Worm (Caenorhabditis elegans) whole organism, young adult: ENCODE results near the gene B0457.6.

Experiments
- B0336.3 ChIP-seq: fragments of 200-800 bp; sonication (Bioruptor generic); IDR thresholded peaks from 2 replicates; pipeline ENCODE4 v1.3.6; 2022; ENCODE audit warnings: missing genetic modification characterization, missing compliant biosample characterization
- F33H1.4 ChIP-seq: fragments of 200-800 bp; sonication (Bioruptor generic); IDR thresholded peaks from 2 replicates; pipeline ENCODE4 v1.3.6; 2022; ENCODE audit warnings: missing genetic modification reagents, missing genetic modification characterization, missing compliant biosample characterization
- F39B2.1 ChIP-seq: fragments of 200-800 bp; sonication (Bioruptor generic); IDR thresholded peaks from 2 replicates; pipeline ENCODE4 v1.3.6; 2022; ENCODE audit warnings: missing genetic modification reagents, missing genetic modification characterization, missing compliant biosample characterization
- F49E8.2 ChIP-seq: sonication (generic microtip); optimal IDR thresholded peaks from 3 replicates; lab custom pipeline; 2017; ENCODE audit warnings: missing genetic modification characterization, mild to moderate bottlenecking, missing compliant biosample characterization, antibody characterized with exemption, moderate library complexity; ENCODE audit not compliant: insufficient read depth
- F52B5.7 ChIP-seq: sonication (generic microtip); optimal IDR thresholded peaks from 2 replicates; lab custom pipeline; 2016; ENCODE audit warnings: mild to moderate bottlenecking, missing genetic modification characterization, missing compliant biosample characterization
- F57A8.1 ChIP-seq: fragments of 200-800 bp; sonication (Bioruptor generic); optimal IDR thresholded peaks from 2 replicates; lab custom pipeline; 2018; ENCODE audit warnings: mild to moderate bottlenecking, missing genetic modification characterization, moderate library complexity, missing compliant biosample characterization
- K11D2.4 ChIP-seq: fragments of 200-800 bp; sonication (Bioruptor generic); IDR thresholded peaks from 2 replicates; pipeline ENCODE4 v1.3.6; 2022; ENCODE audit warnings: missing genetic modification reagents, missing genetic modification characterization, missing compliant biosample characterization
- Y53G8AR.9 ChIP-seq: fragments of 200-800 bp; sonication (Bioruptor generic); conservative IDR thresholded peaks from 2 replicates; pipeline ENCODE4 v1.3.6; 2022; ENCODE audit warnings: missing genetic modification reagents, missing genetic modification characterization, missing compliant biosample characterization
- Y56A3A.18 ChIP-seq: fragments of 200-800 bp; sonication (Bioruptor generic); IDR thresholded peaks from 2 replicates; pipeline ENCODE4 v1.3.6; 2022; ENCODE audit warnings: missing genetic modification reagents, missing genetic modification characterization, missing compliant biosample characterization
- ZK185.1 ChIP-seq: sonication (generic microtip); optimal IDR thresholded peaks from 2 replicates; lab custom pipeline; 2016; ENCODE audit warnings: mild to moderate bottlenecking, missing genetic modification characterization, missing compliant biosample characterization; ENCODE audit not compliant: poor library complexity, severe bottlenecking
- aptf-2 ChIP-seq: fragments of 200-800 bp; sonication (Bioruptor generic); conservative IDR thresholded peaks from 2 replicates; pipeline ENCODE4 v1.3.6; 2022; ENCODE audit warnings: missing genetic modification reagents, missing genetic modification characterization, missing compliant biosample characterization
- atf-7 ChIP-seq: sonication (generic microtip); optimal IDR thresholded peaks from 2 replicates; lab custom pipeline; 2017; ENCODE audit warnings: mild to moderate bottlenecking, missing genetic modification characterization, missing compliant biosample characterization
- athp-1 ChIP-seq: sonication (generic microtip); optimal IDR thresholded peaks from 2 replicates; lab custom pipeline; 2017; ENCODE audit warnings: mild to moderate bottlenecking, missing genetic modification characterization, missing compliant biosample characterization
- attf-6 ChIP-seq: fragments of 200-800 bp; sonication (Bioruptor generic); IDR thresholded peaks from 2 replicates; pipeline ENCODE4 v1.3.6; 2022; ENCODE audit warnings: missing genetic modification reagents, missing genetic modification characterization, missing compliant biosample characterization
- cebp-1 ChIP-seq, 2 experiments: fragments of 200-800 bp in 1 of 2; sonication (Bioruptor generic) in 1 of 2; sonication (generic microtip) in 1 of 2; IDR thresholded peaks in 1 of 2; optimal IDR thresholded peaks in 1 of 2; 2 replicates each; pipeline versions ENCODE4 v1.3.6 to Lab custom; 2017 to 2022; ENCODE audit warnings: missing compliant biosample characterization in 2 of 2, missing genetic modification characterization in 2 of 2, mild to moderate bottlenecking in 1 of 2, missing genetic modification reagents in 1 of 2, moderate library complexity in 1 of 2
- efl-1 ChIP-seq: fragments of 150-350 bp; optimal IDR thresholded peaks from 2 replicates; lab custom pipeline; 2014; ENCODE audit warnings: missing biosample characterization, missing genetic modification reagents, missing genetic modification characterization
- him-1 ChIP-seq: sonication (generic microtip); optimal IDR thresholded peaks from 2 replicates; lab custom pipeline; 2016; ENCODE audit warnings: missing genotype, missing genetic modification reagents, missing genetic modification characterization, missing compliant biosample characterization
- lin-26 ChIP-seq: fragments of 200-800 bp; sonication (Bioruptor generic); IDR thresholded peaks from 2 replicates; pipeline ENCODE4 v1.3.6; 2022; ENCODE audit warnings: missing genetic modification reagents, missing genetic modification characterization, missing compliant biosample characterization
- lin-54 ChIP-seq: fragments of 200-800 bp; sonication (Bioruptor generic); optimal IDR thresholded peaks from 2 replicates; lab custom pipeline; 2018; ENCODE audit warnings: mild to moderate bottlenecking, missing genetic modification characterization, missing compliant biosample characterization
- lir-1 ChIP-seq: fragments of 200-800 bp; sonication (Bioruptor generic); conservative IDR thresholded peaks from 2 replicates; pipeline ENCODE4 v1.3.6; 2022; ENCODE audit warnings: missing genetic modification reagents, missing genetic modification characterization, missing compliant biosample characterization
- lsl-1 ChIP-seq: fragments of 200-800 bp; sonication (Bioruptor generic); optimal IDR thresholded peaks from 2 replicates; lab custom pipeline; 2018; ENCODE audit warnings: mild to moderate bottlenecking, missing genetic modification characterization, moderate library complexity, missing compliant biosample characterization
- madf-10 ChIP-seq: sonication (generic microtip); optimal IDR thresholded peaks from 2 replicates; lab custom pipeline; 2016; ENCODE audit warnings: mild to moderate bottlenecking, missing genetic modification characterization, missing compliant biosample characterization
- madf-6 ChIP-seq: fragments of 200-800 bp; sonication (Bioruptor generic); IDR thresholded peaks from 2 replicates; pipeline ENCODE4 v1.3.6; 2022; ENCODE audit warnings: missing genetic modification reagents, missing genetic modification characterization, missing compliant biosample characterization
- madf-8 ChIP-seq: fragments of 200-800 bp; sonication (Bioruptor generic); conservative IDR thresholded peaks from 2 replicates; pipeline ENCODE4 v1.3.6; 2022; ENCODE audit warnings: missing genetic modification reagents, missing genetic modification characterization, missing compliant biosample characterization
- mcd-1 ChIP-seq: fragments of 200-800 bp; sonication (Bioruptor generic); IDR thresholded peaks from 2 replicates; pipeline ENCODE4 v1.3.6; 2022; ENCODE audit warnings: missing genetic modification reagents, missing genetic modification characterization, missing compliant biosample characterization
- mxl-1 ChIP-seq: sonication (generic microtip); optimal IDR thresholded peaks from 2 replicates; lab custom pipeline; 2016; ENCODE audit warnings: missing genetic modification characterization, missing compliant biosample characterization
- nfyb-1 ChIP-seq: fragments of 200-800 bp; sonication (Bioruptor generic); IDR thresholded peaks from 2 replicates; pipeline ENCODE4 v1.3.6; 2022; ENCODE audit warnings: missing genetic modification reagents, missing genetic modification characterization, missing compliant biosample characterization
- nhr-90 ChIP-seq: sonication (generic microtip); optimal IDR thresholded peaks from 2 replicates; lab custom pipeline; 2016; ENCODE audit warnings: missing genotype, mild to moderate bottlenecking, missing genetic modification characterization, missing compliant biosample characterization
- repo-1 ChIP-seq: sonication (generic microtip); optimal IDR thresholded peaks from 2 replicates; lab custom pipeline; 2017; ENCODE audit warnings: mild to moderate bottlenecking, missing genetic modification characterization, missing compliant biosample characterization
- rpc-1 ChIP-seq, 2 experiments: fragments of 150-350 bp in 1 of 2; sonication (generic microtip) in 1 of 2; optimal IDR thresholded peaks; 2 replicates each; lab custom pipeline; 2014 to 2018; ENCODE audit warnings: missing biosample characterization in 1 of 2, missing genetic modification characterization in 1 of 2, missing genetic modification reagents in 1 of 2, missing genotype in 1 of 2
- snpc-4 ChIP-seq, 5 experiments: fragments of 150-350 bp in 1 of 5; sonication (generic microtip) in 4 of 5; optimal IDR thresholded peaks; 2 replicates each; lab custom pipeline; 2014 to 2018; ENCODE audit warnings: missing genetic modification characterization in 5 of 5, missing biosample characterization in 3 of 5, antibody characterized with exemption in 2 of 5, mild to moderate bottlenecking in 2 of 5, missing compliant biosample characterization in 2 of 5, missing genotype in 2 of 5, moderate library complexity in 2 of 5, missing genetic modification reagents in 1 of 5
- sptf-2 ChIP-seq: fragments of 200-800 bp; sonication (Bioruptor generic); optimal IDR thresholded peaks from 2 replicates; lab custom pipeline; 2018; ENCODE audit warnings: mild to moderate bottlenecking, missing genetic modification characterization, missing compliant biosample characterization
- tbp1 ChIP-seq: fragments of 200-800 bp; sonication (Bioruptor generic); optimal IDR thresholded peaks from 2 replicates; lab custom pipeline; 2018; ENCODE audit warnings: mild to moderate bottlenecking, missing genetic modification characterization, missing compliant biosample characterization
- unc-130 ChIP-seq: sonication (generic microtip); optimal IDR thresholded peaks from 2 replicates; lab custom pipeline; 2016; ENCODE audit warnings: missing genetic modification reagents, missing genetic modification characterization, missing compliant biosample characterization
- xnd-1 ChIP-seq: sonication (generic microtip); optimal IDR thresholded peaks from 2 replicates; lab custom pipeline; 2016; ENCODE audit warnings: missing genotype, missing genetic modification reagents, missing genetic modification characterization, missing compliant biosample characterization
- ztf-18 ChIP-seq: sonication (generic microtip); optimal IDR thresholded peaks from 2 replicates; lab custom pipeline; 2016; ENCODE audit warnings: missing genotype, mild to moderate bottlenecking, missing genetic modification characterization, missing compliant biosample characterization
- ztf-26 ChIP-seq: sonication (generic microtip); optimal IDR thresholded peaks from 2 replicates; lab custom pipeline; 2017; ENCODE audit warnings: missing genetic modification characterization, missing compliant biosample characterization

The B0457.6 gene

DNA sequence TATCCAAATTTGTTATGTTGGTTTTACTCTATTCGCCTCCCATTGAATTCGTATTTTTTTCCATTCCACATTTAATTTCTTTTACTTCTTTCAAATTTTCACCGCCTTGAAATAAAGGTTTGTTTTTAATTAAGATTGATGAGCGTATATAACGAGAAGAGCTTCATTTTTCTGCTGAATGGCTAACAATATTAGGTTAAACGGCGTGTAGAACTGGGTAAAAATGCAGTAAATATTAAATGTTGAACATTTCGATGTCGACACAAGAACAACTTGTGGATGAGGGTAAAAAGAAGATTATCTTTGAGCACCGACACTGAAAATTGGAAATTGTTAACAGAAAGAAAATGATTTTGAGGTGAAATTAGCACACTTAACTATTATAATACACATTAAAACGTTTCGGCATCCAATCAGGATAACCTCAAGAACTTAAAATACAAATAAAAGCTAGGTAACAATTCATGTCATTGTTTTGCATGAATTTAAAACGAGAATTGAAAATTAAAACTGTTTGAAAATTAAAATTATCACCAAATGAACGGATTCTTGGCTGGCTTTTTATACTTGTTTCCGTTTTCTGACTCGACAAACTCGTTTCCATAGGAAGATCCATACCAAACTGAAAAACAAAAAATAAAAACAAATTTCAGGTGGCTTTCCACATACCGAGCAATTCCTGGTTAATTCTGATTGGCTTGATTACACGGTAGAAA, 16.8 kb downstream of the B0457.6 start (continued):
- TF ChIP-seq madf-6 (GFP tag; lab: Robert Waterston, UW) (peak; percentile 62), sptf-2 (GFP tag; lab: Kevin White, UChicago) (no peak), attf-6 (GFP tag; lab: Robert Waterston, UW) (0 out of 2 replicates have a peak, but pooled peaks have one; percentile 17), unc-130 (GFP tag; lab: Kevin White, UChicago) (peak; percentile 32), tbp1 (GFP tag; lab: Kevin White, UChicago) (peak; percentile 30), ztf-26 (no peak), mxl-1 (no peak), K11D2.4 (GFP tag; lab: Robert Waterston, UW) (no peak), aptf-2 (GFP tag; lab: Robert Waterston, UW) (no peak), F49E8.2 (tag; lab: Kevin White, UChicago) (peak; percentile 54), snpc-4 (GFP tag; optimal IDR thresholded peaks at IDR 0.05; lab: Kevin White, UChicago) (no peak), snpc-4 (tag; optimal IDR thresholded peaks at IDR 0.05; lab: Kevin White, UChicago) (no peak), rpc-1 (optimal IDR thresholded peaks at IDR 0.05; lab: Kevin White, UChicago) (no peak), rpc-1 (tag; optimal IDR thresholded peaks at IDR 0.05; lab: Kevin White, UChicago) (no peak), nhr-90 (no peak), ZK185.1 (tag; lab: Kevin White, UChicago) (peak; percentile 1), xnd-1 (peak; percentile 24), F52B5.7 (tag; lab: Kevin White, UChicago) (peak; percentile 50), Y56A3A.18 (GFP tag; lab: Robert Waterston, UW) (peak; percentile 68; the same call in 1 of the 2 replicates), Y53G8AR.9 (0 out of 2 replicates have a peak, but pooled peaks have one; percentile 56), repo-1 (tag; lab: Kevin White, UChicago) (peak; percentile 9), athp-1 (tag; lab: Kevin White, UChicago) (peak; percentile 69), efl-1 (GFP tag; lab: Kevin White, UChicago) (no peak), nfyb-1 (peak; percentile 62; the same call in 1 of the 2 replicates), lin-26 (GFP tag; lab: Robert Waterston, UW) (peak; percentile 47; the same call in 1 of the 2 replicates), lir-1 (no peak), ztf-18 (tag; lab: Kevin White, UChicago) (no peak), atf-7 (peak; percentile 12)

ce11 chrII:8940362-8940940, 18.2 kb downstream of the B0457.6 start, which contains the start of the genes set-17 and T21B10.4:
set-17 (minus strand) TSS chrII:8940488.
T21B10.4 (plus strand) TSS chrII:8940894.
- TF ChIP-seq mcd-1 (peak; percentile 19; the same call in 1 of the 2 replicates), lsl-1 (GFP tag; lab: Kevin White, UChicago) (peak; percentile 84), F39B2.1 (GFP tag; lab: Robert Waterston, UW) (no peak), madf-6 (GFP tag; lab: Robert Waterston, UW) (peak; percentile 54), B0336.3 (GFP tag; lab: Robert Waterston, UW) (no peak), him-1 (tag; lab: Kevin White, UChicago) (peak; percentile 53), madf-10 (no peak), Y53G8AR.9 (no peak), F57A8.1 (GFP tag; lab: Kevin White, UChicago) (no peak), madf-8 (0 out of 2 replicates have a peak, but pooled peaks have one; percentile 24), F33H1.4 (GFP tag; lab: Robert Waterston, UW) (peak; percentile 81), cebp-1 (GFP tag; IDR thresholded peaks at IDR 0.05; lab: Robert Waterston, UW) (no peak), cebp-1 (tag; optimal IDR thresholded peaks at IDR 0.05; lab: Kevin White, UChicago) (no peak), efl-1 (GFP tag; lab: Kevin White, UChicago) (peak; percentile 25), xnd-1 (peak; percentile 19), lin-54 (GFP tag; lab: Kevin White, UChicago) (peak; percentile 80)
